Worm (Caenorhabditis elegans): ENCODE results near the gene flp-18.

flp-18 gene

DNA sequence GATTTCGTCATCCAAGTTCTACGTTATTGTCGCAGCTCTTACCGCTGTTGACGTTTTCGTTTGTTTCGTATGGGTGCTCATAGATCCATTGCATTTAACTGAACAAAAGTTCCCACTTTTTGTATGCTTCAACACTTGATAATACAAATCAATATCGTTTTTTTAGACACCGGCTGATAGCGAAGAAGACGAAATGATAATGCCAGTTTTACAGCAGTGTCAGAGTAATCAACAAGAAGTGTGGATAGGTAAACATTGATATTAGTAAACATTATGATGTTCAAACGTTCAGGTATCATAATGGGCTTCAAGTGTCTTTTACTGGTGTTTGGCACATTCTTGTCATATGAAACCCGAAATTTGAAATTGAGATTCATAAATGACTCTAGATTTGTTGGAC, 52.1 kb downstream of the flp-18 start:
- no peak for TF ChIP-seq ceh-83 (GFP tag; optimal IDR thresholded peaks at IDR 0.05)
- no peak for TF ChIP-seq flh-1 (GFP tag; optimal IDR thresholded peaks at IDR 0.05)
- TF ChIP-seq tbx-8 (GFP tag; optimal IDR thresholded peaks at IDR 0.05), result no peak
- TF ChIP-seq elt-3 (tag; optimal IDR thresholded peaks at IDR 0.05), result no peak
- no peak for TF ChIP-seq ces-1 (GFP tag; optimal IDR thresholded peaks at IDR 0.05)
- no peak for TF ChIP-seq unc-62 (GFP tag; optimal IDR thresholded peaks at IDR 0.05)
- TF ChIP-seq nhr-12 (tag; optimal IDR thresholded peaks at IDR 0.05), result no peak
- no peak for TF ChIP-seq ham-2 (GFP tag; optimal IDR thresholded peaks at IDR 0.05)
- no peak for TF ChIP-seq nhr-76 (tag; optimal IDR thresholded peaks at IDR 0.05)
- no peak for TF ChIP-seq mls-2 (tag; optimal IDR thresholded peaks at IDR 0.05)
- TF ChIP-seq pha-4 (tag; optimal IDR thresholded peaks at IDR 0.05), result no peak
- TF ChIP-seq hlh-1 (tag; optimal IDR thresholded peaks at IDR 0.05), result no peak
- no peak for TF ChIP-seq bed-3 (GFP tag; optimal IDR thresholded peaks at IDR 0.05)
- TF ChIP-seq cnd-1 (tag; optimal IDR thresholded peaks at IDR 0.05), result no peak
